Fruit fly (Drosophila melanogaster): ENCODE results near the gene CG34012.

The CG34012 gene

dm6 chr3L:11118627-11119395 is 9.5 kb upstream of the CG34012 start (continued):
- TF ChIP-seq Sox102F (GFP tag; optimal IDR thresholded peaks at IDR 0.05), result no peak
- TF ChIP-seq Bgb (GFP tag; IDR thresholded peaks at IDR 0.05; ENCODE audit: partially characterized antibody), result no peak
- peak; percentile 76 for TF ChIP-seq CG18619 (GFP tag; optimal IDR thresholded peaks at IDR 0.05)
- TF ChIP-seq Hr39 (optimal IDR thresholded peaks at IDR 0.05), result no peak
- TF ChIP-seq CG11560 (tag; IDR thresholded peaks at IDR 0.05), result no peak
- no peak for TF ChIP-seq Chrac-16 (GFP tag; optimal IDR thresholded peaks at IDR 0.05)
- TF ChIP-seq chinmo (GFP tag; IDR thresholded peaks at IDR 0.05; ENCODE audit: partially characterized antibody), result peak; percentile 98
- TF ChIP-seq grau (tag; optimal IDR thresholded peaks at IDR 0.05), result peak; percentile 38
- no peak for TF ChIP-seq CG10565 (GFP tag; optimal IDR thresholded peaks at IDR 0.05)
- peak; percentile 80; the same call in 1 of the 3 replicates for TF ChIP-seq CG34422 (GFP tag; IDR thresholded peaks at IDR 0.05)
- TF ChIP-seq Doc3 (GFP tag; IDR thresholded peaks at IDR 0.05; ENCODE audit: partially characterized antibody), result peak; percentile 43; the same call in 1 of the 3 replicates
- peak; percentile 57; the same call in 1 of the 2 replicates for TF ChIP-seq H2.0 (GFP tag; IDR thresholded peaks at IDR 0.05)
- TF ChIP-seq CG10979 (tag; optimal IDR thresholded peaks at IDR 0.05), result peak; percentile 26
- no peak for TF ChIP-seq CG16813 (GFP tag; IDR thresholded peaks at IDR 0.05; ENCODE audit: partially characterized antibody)
- TF ChIP-seq CG12071 (GFP tag; optimal IDR thresholded peaks at IDR 0.05), result peak; percentile 80
- TF ChIP-seq Bdp1 (GFP tag; optimal IDR thresholded peaks at IDR 0.05), result peak; percentile 4
- TF ChIP-seq gce (GFP tag; IDR thresholded peaks at IDR 0.05), result 0 out of 3 replicates have a peak, but pooled peaks have one; percentile 47
- peak; percentile 69 for TF ChIP-seq NC2α (GFP tag; optimal IDR thresholded peaks at IDR 0.05)
- TF ChIP-seq zfh2 (GFP tag; optimal IDR thresholded peaks at IDR 0.05), result no peak
- TF ChIP-seq zfh1 (GFP tag; IDR thresholded peaks at IDR 0.05), result peak; percentile 77
- peak; percentile 25 for TF ChIP-seq CG10267 (tag; optimal IDR thresholded peaks at IDR 0.05)
- no peak for TF ChIP-seq Sin3A (optimal IDR thresholded peaks at IDR 0.05)
- peak; percentile 91 for TF ChIP-seq CG18599 (GFP tag; optimal IDR thresholded peaks at IDR 0.05)
- no peak for TF ChIP-seq CG6654 (GFP tag; optimal IDR thresholded peaks at IDR 0.05)
- TF ChIP-seq oc (tag; optimal IDR thresholded peaks at IDR 0.05), result no peak
- peak; percentile 58 for TF ChIP-seq bigmax (GFP tag; optimal IDR thresholded peaks at IDR 0.05)
- no peak; the same call in 1 of the 2 replicates for TF ChIP-seq amos (GFP tag; IDR thresholded peaks at IDR 0.05; ENCODE audit: partially characterized antibody)
- TF ChIP-seq eyg (GFP tag; optimal IDR thresholded peaks at IDR 0.05), result peak; percentile 33
- TF ChIP-seq tio (GFP tag; optimal IDR thresholded peaks at IDR 0.05), result no peak
- 0 out of 3 replicates have a peak, but pooled peaks have one; percentile 26 for TF ChIP-seq H15 (GFP tag; IDR thresholded peaks at IDR 0.05)
- peak; percentile 41 for TF ChIP-seq MESR4 (GFP tag; optimal IDR thresholded peaks at IDR 0.05)
- peak; percentile 31 for TF ChIP-seq tup (GFP tag; optimal IDR thresholded peaks at IDR 0.05)
- peak; percentile 12 for TF ChIP-seq CG10274 (GFP tag; optimal IDR thresholded peaks at IDR 0.05)
- TF ChIP-seq CG12942 (GFP tag; optimal IDR thresholded peaks at IDR 0.05), result peak; percentile 44
- TF ChIP-seq tll (GFP tag; optimal IDR thresholded peaks at IDR 0.05), result peak in 1 of 2 experiments; percentile 56
- no peak for TF ChIP-seq cad (GFP tag; optimal IDR thresholded peaks at IDR 0.05)
- TF ChIP-seq Meics (GFP tag; optimal IDR thresholded peaks at IDR 0.05), result peak; percentile 74
- peak; percentile 68 for TF ChIP-seq sens-2 (GFP tag; IDR thresholded peaks at IDR 0.05)
- peak; percentile 55 for TF ChIP-seq Blimp-1 (GFP tag; optimal IDR thresholded peaks at IDR 0.05)
- peak; percentile 35 for TF ChIP-seq HmgD (GFP tag; optimal IDR thresholded peaks at IDR 0.05)
- 0 out of 2 replicates have a peak, but pooled peaks have one; percentile 11 for TF ChIP-seq crol (GFP tag; IDR thresholded peaks at IDR 0.05)
- 0 out of 3 replicates have a peak, but pooled peaks have one; percentile 66 for TF ChIP-seq C15 (GFP tag; IDR thresholded peaks at IDR 0.05)
- peak; percentile 46 for TF ChIP-seq CoRest (tag; optimal IDR thresholded peaks at IDR 0.05)
- peak; percentile 73 for TF ChIP-seq nom (GFP tag; optimal IDR thresholded peaks at IDR 0.05)
- peak; percentile 31 for TF ChIP-seq Dip3 (GFP tag; optimal IDR thresholded peaks at IDR 0.05)
- TF ChIP-seq wor (GFP tag; IDR thresholded peaks at IDR 0.05), result no peak
- TF ChIP-seq Doc2 (GFP tag; IDR thresholded peaks at IDR 0.05), result no peak
- peak; percentile 86 for TF ChIP-seq Xrp1 (GFP tag; IDR thresholded peaks at IDR 0.05)
- no peak for TF ChIP-seq TFAM (GFP tag; optimal IDR thresholded peaks at IDR 0.05)
